Worm (Caenorhabditis elegans) whole organism, early embryonic: ENCODE data around the gene B0244.5.

ENCODE experiments used
- B0310.2 ChIP-seq: sonication (generic microtip); optimal IDR thresholded peaks from 2 replicates; lab custom pipeline; 2016; ENCODE audit warnings: mild to moderate bottlenecking, missing genetic modification characterization, missing compliant biosample characterization
- F13C5.2 ChIP-seq: sonication (generic microtip); optimal IDR thresholded peaks from 2 replicates; lab custom pipeline; 2017; ENCODE audit warnings: mild to moderate bottlenecking, missing genetic modification characterization, inconsistent platforms, missing compliant biosample characterization
- aly-1 ChIP-seq: sonication (generic microtip); optimal IDR thresholded peaks from 2 replicates; lab custom pipeline; 2016; ENCODE audit warnings: missing genetic modification characterization, missing compliant biosample characterization
- ama-1 ChIP-seq: fragments of 150-350 bp; optimal IDR thresholded peaks from 2 replicates; lab custom pipeline; 2014
- ceh-13 ChIP-seq: fragments of 200-800 bp; sonication (Bioruptor generic); optimal IDR thresholded peaks from 2 replicates; lab custom pipeline; 2018; ENCODE audit warnings: mild to moderate bottlenecking, missing genetic modification characterization, missing compliant biosample characterization
- ceh-36 ChIP-seq: sonication (generic microtip); optimal IDR thresholded peaks from 2 replicates; lab custom pipeline; 2016; ENCODE audit warnings: missing genetic modification characterization, inconsistent platforms, missing compliant biosample characterization
- ets-7 ChIP-seq: sonication (generic microtip); optimal IDR thresholded peaks from 2 replicates; lab custom pipeline; 2016; ENCODE audit warnings: missing genotype, missing genetic modification characterization, missing compliant biosample characterization
- hmbx-1 ChIP-seq: sonication (generic microtip); optimal IDR thresholded peaks from 2 replicates; lab custom pipeline; 2016; ENCODE audit warnings: mild to moderate bottlenecking, missing genetic modification characterization, missing compliant biosample characterization
- hmg-4 ChIP-seq: fragments of 200-800 bp; sonication (Bioruptor generic); optimal IDR thresholded peaks from 2 replicates; lab custom pipeline; 2018; ENCODE audit warnings: mild to moderate bottlenecking, missing genetic modification characterization, missing compliant biosample characterization
- hnd-1 ChIP-seq: sonication (generic microtip); optimal IDR thresholded peaks from 2 replicates; lab custom pipeline; 2016; ENCODE audit warnings: missing genetic modification characterization, missing compliant biosample characterization
- pes-1 ChIP-seq: fragments of 200-800 bp; sonication (Bioruptor generic); IDR thresholded peaks from 2 replicates; pipeline ENCODE4 v1.3.6; 2022; ENCODE audit warnings: missing genetic modification reagents, missing genetic modification characterization, missing compliant biosample characterization
- sea-1 ChIP-seq: fragments of 200-800 bp; sonication (Bioruptor generic); conservative IDR thresholded peaks from 2 replicates; pipeline ENCODE4 v1.3.6; 2022; ENCODE audit warnings: missing genetic modification characterization, missing compliant biosample characterization
- tbx-11 ChIP-seq: fragments of 200-800 bp; sonication (Bioruptor generic); IDR thresholded peaks from 2 replicates; pipeline ENCODE4 v1.3.6; 2022; ENCODE audit warnings: missing genetic modification characterization, missing compliant biosample characterization
- tbx-37 ChIP-seq: fragments of 200-800 bp; sonication (Bioruptor generic); conservative IDR thresholded peaks from 2 replicates; pipeline ENCODE4 v1.3.6; 2022; ENCODE audit warnings: missing genetic modification reagents, missing genetic modification characterization, missing compliant biosample characterization

ce11 chrIII:5706077-5706627 is 38.5 kb upstream of the B0244.5 start, which contains the start of gene rpl-23:
- TF ChIP-seq tbx-37 (0 out of 2 replicates have a peak, but pooled peaks have one; percentile 14), ets-7 (tag; lab: Kevin White, UChicago) (no peak), ceh-13 (no peak), hmg-4 (GFP tag; lab: Kevin White, UChicago) (no peak), ama-1 (lab: Kevin White, UChicago) (no peak), pes-1 (GFP tag; lab: Robert Waterston, UW) (no peak), aly-1 (tag; lab: Kevin White, UChicago) (no peak), B0310.2 (no peak), hmbx-1 (tag; lab: Kevin White, UChicago) (no peak), hnd-1 (tag; lab: Kevin White, UChicago) (no peak), F13C5.2 (tag; lab: Kevin White, UChicago) (peak; percentile 54), sea-1 (GFP tag; lab: Robert Waterston, UW) (no peak), tbx-11 (GFP tag; lab: Robert Waterston, UW) (no peak), ceh-36 (tag; lab: Kevin White, UChicago) (no peak)
